Fruit fly (Drosophila melanogaster) whole organism: ENCODE measurements around the gene mRpL9.

ENCODE experiments used
- CG8478 ChIP-seq: fragments of >200 bp; optimal IDR thresholded peaks from 2 replicates; lab custom pipeline; 2018; ENCODE audit warnings: inconsistent platforms
- Dll ChIP-seq: fragments of >200 bp; optimal IDR thresholded peaks from 2 replicates; lab custom pipeline; 2017
- EcR ChIP-seq, 2 experiments: fragments of >200 bp; optimal IDR thresholded peaks; 2 replicates each; lab custom pipeline; 2017; ENCODE audit warnings: missing biosample characterization in 2 of 2, missing genetic modification characterization in 2 of 2, missing genetic modification reagents in 2 of 2
- pan ChIP-seq: fragments of >200 bp; optimal IDR thresholded peaks from 2 replicates; lab custom pipeline; 2017
- psq ChIP-seq: fragments of >200 bp; optimal IDR thresholded peaks from 2 replicates; lab custom pipeline; 2017
- usp ChIP-seq: fragments of >200 bp; optimal IDR thresholded peaks from 2 replicates; lab custom pipeline; 2017; ENCODE audit warnings: missing biosample characterization, missing genetic modification characterization, mixed read lengths

DNA sequence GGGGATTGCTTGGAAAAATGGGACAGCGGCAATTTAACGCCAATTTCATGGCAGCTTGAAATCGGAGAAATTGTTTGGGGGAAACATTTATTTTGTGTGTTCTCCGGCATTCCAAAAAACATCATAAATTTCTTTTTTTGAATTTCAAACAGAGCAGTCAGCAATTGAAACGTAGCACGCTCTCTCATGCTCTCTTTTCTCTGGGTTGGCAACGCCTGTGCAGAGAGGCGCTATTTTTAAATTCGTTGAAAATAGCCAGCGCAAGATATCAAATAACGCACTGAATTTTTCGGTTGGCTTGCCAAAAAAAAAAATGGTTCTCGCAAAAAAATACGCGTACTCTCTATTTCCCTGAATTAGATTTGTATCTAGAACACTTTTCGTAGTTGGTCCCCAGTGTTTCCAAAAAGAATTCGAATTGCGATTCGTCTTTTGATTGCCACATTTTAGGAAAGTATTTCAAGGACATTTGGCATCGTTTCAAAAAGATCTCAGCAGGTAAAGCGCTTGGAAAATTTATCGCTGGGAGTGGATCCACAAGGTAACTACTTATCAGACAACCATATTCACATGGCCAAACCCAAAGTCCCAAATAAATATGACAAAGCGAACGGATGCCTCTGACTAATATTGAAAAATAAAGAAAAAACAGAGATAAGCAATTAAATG, 44.4 kb upstream of the mRpL9 start:
- TF ChIP-seq usp (GFP tag; lab: Kevin White, UChicago) (no peak), CG8478 (lab: Kevin White, UChicago) (no peak), psq (no peak), pan (lab: Kevin White, UChicago) (no peak), EcR (GFP tag; optimal IDR thresholded peaks at IDR 0.05; lab: Kevin White, UChicago) (no peak), Dll (no peak)
